Worm (Caenorhabditis elegans) whole organism, L2 larva: ENCODE results near the gene F34H10.5.

Experiments
- C34F6.9 ChIP-seq: fragments of 150-350 bp; optimal IDR thresholded peaks from 2 replicates; lab custom pipeline; 2014; ENCODE audit warnings: missing biosample characterization, missing genetic modification characterization
- F13H6.1 ChIP-seq: sonication (generic microtip); optimal IDR thresholded peaks from 2 replicates; lab custom pipeline; 2016; ENCODE audit warnings: missing genetic modification characterization, missing compliant biosample characterization
- R02D3.7 ChIP-seq: fragments of 150-350 bp; optimal IDR thresholded peaks from 2 replicates; lab custom pipeline; 2014; ENCODE audit warnings: missing biosample characterization, missing genetic modification characterization
- Y55F3AM.14 ChIP-seq: fragments of 200-800 bp; sonication (Bioruptor generic); optimal IDR thresholded peaks from 2 replicates; lab custom pipeline; 2018; ENCODE audit warnings: mild to moderate bottlenecking, missing genetic modification characterization, missing compliant biosample characterization
- ZK546.5 ChIP-seq: sonication (generic microtip); optimal IDR thresholded peaks from 2 replicates; lab custom pipeline; 2017; ENCODE audit warnings: missing biosample characterization, missing genetic modification characterization
- alr-1 ChIP-seq: fragments of 150-350 bp; optimal IDR thresholded peaks from 2 replicates; lab custom pipeline; 2014; ENCODE audit warnings: missing biosample characterization, missing genetic modification characterization
- aly-2 ChIP-seq: fragments of 150-350 bp; optimal IDR thresholded peaks from 2 replicates; lab custom pipeline; 2014; ENCODE audit warnings: missing biosample characterization, missing genetic modification characterization
- ama-1 ChIP-seq: fragments of 150-350 bp; optimal IDR thresholded peaks from 2 replicates; lab custom pipeline; 2018; ENCODE audit warnings: inconsistent platforms
- blmp-1 ChIP-seq: sonication (generic microtip); optimal IDR thresholded peaks from 2 replicates; lab custom pipeline; 2017; ENCODE audit warnings: missing genetic modification characterization, mild to moderate bottlenecking, missing compliant biosample characterization, antibody characterized with exemption, moderate library complexity; ENCODE audit not compliant: insufficient read depth
- ceh-16 ChIP-seq: fragments of 150-350 bp; optimal IDR thresholded peaks from 2 replicates; lab custom pipeline; 2014; ENCODE audit warnings: missing biosample characterization, missing genetic modification characterization
- ceh-82 ChIP-seq: fragments of 150-350 bp; optimal IDR thresholded peaks from 2 replicates; lab custom pipeline; 2014; ENCODE audit warnings: missing biosample characterization, missing genetic modification characterization
- crh-2 ChIP-seq: sonication (generic microtip); optimal IDR thresholded peaks from 2 replicates; lab custom pipeline; 2017; ENCODE audit warnings: missing biosample characterization, missing genetic modification characterization
- elt-1 ChIP-seq: fragments of 150-350 bp; optimal IDR thresholded peaks from 2 replicates; lab custom pipeline; 2014; ENCODE audit warnings: missing biosample characterization, missing genetic modification characterization
- elt-3 ChIP-seq: sonication (generic microtip); optimal IDR thresholded peaks from 2 replicates; lab custom pipeline; 2017; ENCODE audit warnings: missing biosample characterization, missing genetic modification characterization
- fos-1 ChIP-seq: fragments of 150-350 bp; optimal IDR thresholded peaks from 2 replicates; lab custom pipeline; 2014; ENCODE audit warnings: missing biosample characterization, missing genetic modification characterization
- gmeb-1 ChIP-seq: fragments of 150-350 bp; optimal IDR thresholded peaks from 2 replicates; lab custom pipeline; 2014; ENCODE audit warnings: missing biosample characterization, missing genetic modification characterization
- lin-11 ChIP-seq: fragments of 150-350 bp; sonication (generic microtip); optimal IDR thresholded peaks from 2 replicates; lab custom pipeline; 2014; ENCODE audit warnings: missing biosample characterization, missing genetic modification characterization, inconsistent platforms, mixed read lengths
- lin-13 ChIP-seq: fragments of 150-350 bp; optimal IDR thresholded peaks from 2 replicates; lab custom pipeline; 2014; ENCODE audit warnings: missing biosample characterization, missing genetic modification reagents, missing genetic modification characterization
- lin-39 ChIP-seq: fragments of 150-350 bp; optimal IDR thresholded peaks from 2 replicates; lab custom pipeline; 2014; ENCODE audit warnings: missing biosample characterization, missing genetic modification reagents, missing genetic modification characterization
- lsy-2 ChIP-seq, 2 experiments: fragments of 150-350 bp in 1 of 2; sonication (generic microtip) in 1 of 2; optimal IDR thresholded peaks; 2 replicates each; lab custom pipeline; 2014 to 2017; ENCODE audit warnings: missing biosample characterization in 2 of 2, missing genetic modification characterization in 2 of 2
- mbf-1 ChIP-seq: sonication (generic microtip); optimal IDR thresholded peaks from 2 replicates; lab custom pipeline; 2017; ENCODE audit warnings: missing biosample characterization, missing genetic modification characterization
- mdl-1 ChIP-seq, 2 experiments: fragments of 150-350 bp in 1 of 2; sonication (generic microtip) in 1 of 2; optimal IDR thresholded peaks; 2 replicates each; lab custom pipeline; 2017; ENCODE audit warnings: missing biosample characterization in 2 of 2, missing genetic modification characterization in 2 of 2
- nhr-11 ChIP-seq: fragments of 150-350 bp; optimal IDR thresholded peaks from 2 replicates; lab custom pipeline; 2014; ENCODE audit warnings: missing biosample characterization, missing genetic modification characterization
- nhr-12 ChIP-seq: fragments of 150-350 bp; optimal IDR thresholded peaks from 2 replicates; lab custom pipeline; 2014; ENCODE audit warnings: missing biosample characterization, missing genetic modification characterization
- nhr-129 ChIP-seq: fragments of 150-350 bp; optimal IDR thresholded peaks from 2 replicates; lab custom pipeline; 2014; ENCODE audit warnings: missing biosample characterization, missing genetic modification characterization
- nhr-21 ChIP-seq: fragments of 150-350 bp; optimal IDR thresholded peaks from 2 replicates; lab custom pipeline; 2014; ENCODE audit warnings: missing biosample characterization, missing genetic modification characterization
- nhr-23 ChIP-seq: fragments of 150-350 bp; optimal IDR thresholded peaks from 2 replicates; lab custom pipeline; 2014; ENCODE audit warnings: missing biosample characterization, missing genetic modification reagents, missing genetic modification characterization
- nhr-25 ChIP-seq: fragments of 150-350 bp; sonication (generic microtip); optimal IDR thresholded peaks from 3 replicates; lab custom pipeline; 2014; ENCODE audit warnings: missing biosample characterization, missing genetic modification characterization
- peb-1 ChIP-seq: fragments of 150-350 bp; optimal IDR thresholded peaks from 2 replicates; lab custom pipeline; 2014; ENCODE audit warnings: missing biosample characterization, missing genetic modification characterization
- sem-4 ChIP-seq: fragments of 150-350 bp; optimal IDR thresholded peaks from 2 replicates; lab custom pipeline; 2014; ENCODE audit warnings: missing biosample characterization, missing genetic modification reagents, missing genetic modification characterization
- skn-1 ChIP-seq: sonication (generic microtip); optimal IDR thresholded peaks from 2 replicates; lab custom pipeline; 2017; ENCODE audit warnings: missing biosample characterization, missing genetic modification characterization
- sma-3 ChIP-seq: sonication (generic microtip); optimal IDR thresholded peaks from 2 replicates; lab custom pipeline; 2016; ENCODE audit warnings: missing genetic modification reagents, missing genetic modification characterization, missing compliant biosample characterization
- sma-9 ChIP-seq, 2 experiments: fragments of 150-350 bp in 1 of 2; sonication (generic microtip) in 1 of 2; optimal IDR thresholded peaks; 2 replicates each; lab custom pipeline; 2014 to 2016; ENCODE audit warnings: missing genetic modification characterization in 2 of 2, mild to moderate bottlenecking in 1 of 2, missing biosample characterization in 1 of 2, missing compliant biosample characterization in 1 of 2, missing genetic modification reagents in 1 of 2, moderate library complexity in 1 of 2
- snpc-4 ChIP-seq: fragments of 150-350 bp; optimal IDR thresholded peaks from 2 replicates; lab custom pipeline; 2014; ENCODE audit warnings: missing biosample characterization, missing genetic modification characterization
- unc-39 ChIP-seq: fragments of 150-350 bp; optimal IDR thresholded peaks from 2 replicates; lab custom pipeline; 2014; ENCODE audit warnings: missing biosample characterization, missing genetic modification characterization
- unc-55 ChIP-seq: fragments of 150-350 bp; sonication (generic microtip); optimal IDR thresholded peaks from 3 replicates; lab custom pipeline; 2014; ENCODE audit warnings: missing biosample characterization, missing genetic modification reagents, missing genetic modification characterization
- unc-62 ChIP-seq: fragments of 150-350 bp; optimal IDR thresholded peaks from 2 replicates; lab custom pipeline; 2014; ENCODE audit warnings: missing biosample characterization, missing genetic modification reagents, missing genetic modification characterization
- zag-1 ChIP-seq: fragments of 150-350 bp; optimal IDR thresholded peaks from 2 replicates; lab custom pipeline; 2014; ENCODE audit warnings: missing biosample characterization, missing genetic modification characterization
- ztf-1 ChIP-seq: fragments of 200-800 bp; sonication (Bioruptor generic); conservative IDR thresholded peaks from 2 replicates; pipeline ENCODE4 v1.3.6; 2022; ENCODE audit warnings: missing genetic modification characterization, missing compliant biosample characterization
- ztf-11 ChIP-seq: sonication (generic microtip); optimal IDR thresholded peaks from 2 replicates; lab custom pipeline; 2017; ENCODE audit warnings: missing biosample characterization, missing genetic modification characterization
- ztf-4 ChIP-seq: fragments of 150-350 bp; optimal IDR thresholded peaks from 2 replicates; lab custom pipeline; 2014; ENCODE audit warnings: missing biosample characterization, missing genetic modification characterization

Gene F34H10.5

DNA sequence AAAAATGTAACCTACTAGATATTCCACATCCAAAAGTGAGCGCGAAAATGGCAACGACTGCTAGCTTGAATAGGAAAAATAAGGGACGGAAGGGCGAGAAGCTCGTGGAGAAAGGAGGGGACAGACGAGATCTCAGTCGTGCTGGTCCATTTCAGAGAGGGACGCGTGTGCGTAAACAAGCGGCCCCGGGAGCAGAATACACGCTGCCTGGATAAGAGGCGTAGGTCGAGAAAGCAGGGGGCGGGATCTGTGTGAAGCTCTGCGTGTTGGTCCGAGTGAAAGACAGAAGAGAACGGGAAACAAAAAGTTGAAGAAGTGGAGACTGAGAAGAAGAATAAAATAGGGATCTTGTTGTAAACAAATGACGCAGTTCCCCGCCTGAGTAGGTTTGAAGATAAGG lies 33.1 kb downstream of the F34H10.5 start, which contains the start of gene T14B1.1:
Gene T14B1.1 (minus strand): TSS at position 170 of the 400 bp plus-strand sequence.
- TF ChIP-seq ztf-4 (tag; lab: Kevin White, UChicago): no peak
- TF ChIP-seq R02D3.7 (tag; lab: Kevin White, UChicago): no peak
- TF ChIP-seq lsy-2 (tag; optimal IDR thresholded peaks at IDR 0.05; lab: Kevin White, UChicago): peak in 1 of 2 experiments; percentile 22
- no peak for TF ChIP-seq mbf-1 (tag; lab: Kevin White, UChicago)
- TF ChIP-seq nhr-25 (tag; lab: Kevin White, UChicago): no peak
- TF ChIP-seq unc-55: peak; percentile 39
- TF ChIP-seq zag-1 (tag; lab: Kevin White, UChicago): peak; percentile 12
- TF ChIP-seq lin-13 (GFP tag; lab: Kevin White, UChicago): peak; percentile 3
- TF ChIP-seq ztf-1 (GFP tag; lab: Robert Waterston, UW): no peak
- no peak for TF ChIP-seq unc-62 (GFP tag; lab: Kevin White, UChicago)
- TF ChIP-seq lin-39: no peak
- no peak for TF ChIP-seq nhr-23 (tag; lab: Kevin White, UChicago)
- no peak for TF ChIP-seq gmeb-1 (tag; lab: Kevin White, UChicago)
- TF ChIP-seq nhr-129 (tag; lab: Kevin White, UChicago): peak; percentile 55
- no peak for TF ChIP-seq peb-1
- TF ChIP-seq lin-11 (tag; lab: Kevin White, UChicago): no peak
- TF ChIP-seq snpc-4 (tag; lab: Kevin White, UChicago): no peak
- peak; percentile 40 for TF ChIP-seq C34F6.9
- no peak for TF ChIP-seq alr-1 (tag; lab: Kevin White, UChicago)
- no peak for TF ChIP-seq skn-1 (tag; lab: Kevin White, UChicago)
- TF ChIP-seq sma-9 (GFP tag; optimal IDR thresholded peaks at IDR 0.05; lab: Kevin White, UChicago): no peak
- TF ChIP-seq sma-9 (tag; optimal IDR thresholded peaks at IDR 0.05; lab: Kevin White, UChicago): no peak
- peak; percentile 59 for TF ChIP-seq F13H6.1 (tag; lab: Kevin White, UChicago)
- TF ChIP-seq mdl-1 (tag; optimal IDR thresholded peaks at IDR 0.05; lab: Kevin White, UChicago): peak in 1 of 2 experiments; percentile 46
- no peak for TF ChIP-seq elt-3 (tag; lab: Kevin White, UChicago)
- TF ChIP-seq nhr-11: no peak
- TF ChIP-seq ceh-82 (tag; lab: Kevin White, UChicago): no peak
- no peak for TF ChIP-seq blmp-1 (tag; lab: Kevin White, UChicago)
- TF ChIP-seq ztf-11 (tag; lab: Kevin White, UChicago): no peak
- TF ChIP-seq ama-1: no peak
- no peak for TF ChIP-seq elt-1 (tag; lab: Kevin White, UChicago)
- TF ChIP-seq ZK546.5 (tag; lab: Kevin White, UChicago): no peak
- TF ChIP-seq crh-2 (tag; lab: Kevin White, UChicago): peak; percentile 6
- TF ChIP-seq nhr-21 (tag; lab: Kevin White, UChicago): no peak
- no peak for TF ChIP-seq aly-2 (tag; lab: Kevin White, UChicago)
- TF ChIP-seq sem-4 (tag; lab: Kevin White, UChicago): no peak

DNA sequence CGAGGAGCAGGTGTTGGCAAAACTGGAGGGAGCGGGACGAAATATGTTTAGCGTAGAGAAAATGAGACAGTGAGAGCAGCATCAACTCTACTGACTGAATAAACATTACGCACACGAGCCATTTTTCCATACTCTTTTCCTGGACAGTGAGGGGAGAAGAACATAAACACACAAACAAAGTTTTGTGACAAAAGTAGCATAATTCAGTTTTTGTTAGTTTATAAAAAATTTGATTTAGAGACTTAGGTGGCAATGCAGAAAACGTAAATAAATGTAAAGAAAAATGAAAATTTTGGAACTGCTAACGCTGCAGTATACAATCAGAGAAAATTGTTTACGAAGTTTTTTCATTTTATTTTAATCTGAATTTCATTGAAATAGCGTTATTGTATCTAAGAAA lies 37.8 kb downstream of the F34H10.5 start:
- TF ChIP-seq F13H6.1 (tag; lab: Kevin White, UChicago) (no peak), sma-3 (no peak), ZK546.5 (tag; lab: Kevin White, UChicago) (no peak), ztf-4 (tag; lab: Kevin White, UChicago) (no peak), sma-9 (GFP tag; optimal IDR thresholded peaks at IDR 0.05; lab: Kevin White, UChicago) (peak; percentile 24), sma-9 (tag; optimal IDR thresholded peaks at IDR 0.05; lab: Kevin White, UChicago) (no peak), mbf-1 (tag; lab: Kevin White, UChicago) (no peak), fos-1 (peak; percentile 46), R02D3.7 (tag; lab: Kevin White, UChicago) (no peak), lsy-2 (tag; optimal IDR thresholded peaks at IDR 0.05; lab: Kevin White, UChicago) (peak in 1 of 2 experiments; percentile 1), nhr-12 (tag; lab: Kevin White, UChicago) (no peak), C34F6.9 (no peak), ceh-16 (no peak), unc-55 (no peak), nhr-25 (tag; lab: Kevin White, UChicago) (no peak), unc-39 (tag; lab: Kevin White, UChicago) (no peak)
- TF ChIP-seq, all 48 proteins: peak for 3

DNA sequence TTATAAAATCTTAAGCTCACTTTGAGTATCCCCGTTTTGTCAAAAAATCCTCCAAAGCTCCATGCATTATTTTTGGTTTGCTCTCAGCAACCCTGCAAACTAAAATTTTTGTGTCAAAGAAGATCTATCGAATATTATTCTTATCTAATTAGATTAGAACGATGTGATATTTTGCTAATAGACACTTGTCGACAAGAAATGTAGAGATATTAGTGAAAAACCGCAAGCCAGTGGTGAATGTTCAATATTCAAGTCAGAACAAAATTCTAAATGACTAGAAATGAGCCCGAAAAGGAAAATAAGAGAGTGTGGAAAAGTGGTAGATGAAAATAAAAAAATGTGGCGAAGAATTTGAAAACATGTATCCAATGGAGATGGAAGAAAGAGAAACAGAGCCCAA lies 39.3 kb downstream of the F34H10.5 start, which contains the start of gene C43C3.4:
Gene C43C3.4 (minus strand): TSS at position 101 of the 400 bp plus-strand sequence.
- TF ChIP-seq zag-1 (tag; lab: Kevin White, UChicago) (no peak), sma-3 (no peak), F13H6.1 (tag; lab: Kevin White, UChicago) (no peak), Y55F3AM.14 (GFP tag; lab: Kevin White, UChicago) (no peak), ztf-11 (tag; lab: Kevin White, UChicago) (no peak), C34F6.9 (no peak), fos-1 (no peak), lin-11 (tag; lab: Kevin White, UChicago) (no peak), nhr-25 (tag; lab: Kevin White, UChicago) (no peak)
